Worm (Caenorhabditis elegans): ENCODE data around the gene F55C12.6.

ce11 chrII:5829940-5830424 is 46.0 kb downstream of the F55C12.6 start, which contains the start of gene col-74:
- TF ChIP-seq ztf-11 (tag; optimal IDR thresholded peaks at IDR 0.05), result no peak
- TF ChIP-seq unc-55 (GFP tag; optimal IDR thresholded peaks at IDR 0.05), result no peak
- no peak for TF ChIP-seq nhr-77 (tag; optimal IDR thresholded peaks at IDR 0.05)
- no peak for TF ChIP-seq lin-39 (tag; optimal IDR thresholded peaks at IDR 0.05)
- no peak for TF ChIP-seq unc-62 (GFP tag; optimal IDR thresholded peaks at IDR 0.05)
- no peak for TF ChIP-seq ZK546.5 (tag; optimal IDR thresholded peaks at IDR 0.05)
- no peak for TF ChIP-seq crh-2 (tag; optimal IDR thresholded peaks at IDR 0.05)
